Fruit fly (Drosophila melanogaster) whole organism, wandering third instar larva: ENCODE measurements around the gene CG31013.

Source experiments
- Hnf4 ChIP-seq: fragments of 200-800 bp; sonication (Bioruptor generic); optimal IDR thresholded peaks from 2 replicates; lab custom pipeline; 2016; ENCODE audit warnings: missing biosample characterization, mild to moderate bottlenecking, missing genetic modification characterization
- ey ChIP-seq: fragments of 200-800 bp; sonication (Bioruptor generic); optimal IDR thresholded peaks from 2 replicates; lab custom pipeline; 2016; ENCODE audit warnings: missing biosample characterization, missing genetic modification characterization
- foxo ChIP-seq, 2 experiments: fragments of 200-800 bp; sonication (Bioruptor generic); optimal IDR thresholded peaks; 2 replicates in 1 of 2; 3 replicates in 1 of 2; lab custom pipeline; 2016 to 2017; ENCODE audit warnings: missing biosample characterization in 2 of 2, missing genetic modification characterization in 2 of 2
- jim ChIP-seq: fragments of 175-275, 200-325 bp; sonication (Bioruptor generic); optimal IDR thresholded peaks from 2 replicates; lab custom pipeline; 2016; ENCODE audit warnings: missing biosample characterization, mild to moderate bottlenecking, missing genetic modification characterization
- tai ChIP-seq: sonication (Bioruptor generic); optimal IDR thresholded peaks from 2 replicates; lab custom pipeline; 2016; ENCODE audit warnings: missing biosample characterization, missing genetic modification characterization
- usp ChIP-seq: fragments of >200 bp; optimal IDR thresholded peaks from 2 replicates; lab custom pipeline; 2017; ENCODE audit warnings: missing biosample characterization, missing genetic modification characterization

DNA sequence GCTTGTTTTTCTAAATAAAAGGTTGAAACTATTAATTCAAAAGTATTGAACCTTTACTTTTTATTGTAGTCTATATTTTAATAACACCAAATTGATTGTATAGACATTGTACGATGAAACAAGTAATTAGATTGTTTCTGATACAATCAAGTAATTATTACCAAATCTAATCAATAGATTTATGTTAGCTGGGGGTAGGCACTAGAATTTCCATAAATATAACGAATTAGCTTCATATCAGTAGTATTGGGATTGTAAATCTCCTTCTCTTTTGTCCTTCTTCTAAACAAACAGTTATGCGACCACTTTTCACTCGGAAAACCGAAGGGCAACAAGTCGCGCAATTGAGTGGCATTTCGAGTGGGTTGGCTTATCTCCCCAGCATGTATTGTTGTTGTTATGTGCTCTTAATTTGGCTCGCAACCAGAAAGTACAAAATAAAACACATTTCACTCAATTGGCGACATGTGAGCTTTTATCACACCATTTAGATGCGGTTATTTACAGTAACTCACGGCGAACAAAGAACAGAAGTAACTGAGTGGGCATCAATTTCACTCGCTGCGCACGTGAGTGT is 46.2 kb downstream of the CG31013 start:
- no peak for TF ChIP-seq ey (GFP tag; lab: Kevin White, UChicago)
- no peak for TF ChIP-seq jim (GFP tag; lab: Kevin White, UChicago)
- no peak for TF ChIP-seq Hnf4 (GFP tag; lab: Kevin White, UChicago)
- no peak for TF ChIP-seq foxo (GFP tag; optimal IDR thresholded peaks at IDR 0.05; lab: Kevin White, UChicago)
- TF ChIP-seq usp (GFP tag; lab: Kevin White, UChicago) = no peak
- no peak for TF ChIP-seq tai (GFP tag; lab: Kevin White, UChicago)
